Worm (Caenorhabditis elegans): ENCODE results near the gene C13F10.7.

DNA sequence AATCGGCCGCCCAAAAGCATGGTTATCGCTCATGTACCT, 13.9 kb upstream of the C13F10.7 start, which contains the start of gene hpo-9:
- TF ChIP-seq lin-13 (GFP tag; optimal IDR thresholded peaks at IDR 0.05) (no peak), nhr-77 (tag; optimal IDR thresholded peaks at IDR 0.05) (no peak), R02D3.7 (tag; optimal IDR thresholded peaks at IDR 0.05) (no peak), unc-62 (GFP tag; optimal IDR thresholded peaks at IDR 0.05 in 1 of 2) (no peak), unc-62 (tag; optimal IDR thresholded peaks at IDR 0.05) (no peak), nhr-76 (tag; optimal IDR thresholded peaks at IDR 0.05) (no peak), daf-8 (GFP tag; IDR thresholded peaks at IDR 0.05) (no peak), F10B5.3 (tag; optimal IDR thresholded peaks at IDR 0.05) (no peak), dve-1 (tag; optimal IDR thresholded peaks at IDR 0.05; ENCODE audit: insufficient read depth) (no peak), lin-15B (tag; optimal IDR thresholded peaks at IDR 0.05) (no peak), ctbp-1 (GFP tag; IDR thresholded peaks at IDR 0.05) (no peak), pha-4 (GFP tag; IDR thresholded peaks at IDR 0.05) (no peak), pha-4 (tag; optimal IDR thresholded peaks at IDR 0.05) (no peak), dmd-9 (GFP tag; IDR thresholded peaks at IDR 0.05) (no peak)

Measured in whole organism, L4 larva.